Worm (Caenorhabditis elegans) whole organism, L1 larva: Measurements from ENCODE around the gene pup-2.

Source experiments
- ceh-82 ChIP-seq, 3 experiments: fragments of 150-350 bp in 1 of 3; sonication (generic microtip) in 2 of 3; optimal IDR thresholded peaks; 2 replicates each; lab custom pipeline; 2014 to 2017; ENCODE audit warnings: missing biosample characterization in 3 of 3, missing genetic modification characterization in 3 of 3
- lin-15B ChIP-seq: fragments of 150-350 bp; sonication (generic microtip); optimal IDR thresholded peaks from 3 replicates; lab custom pipeline; 2014; ENCODE audit warnings: missing biosample characterization, missing genetic modification characterization
- nhr-47 ChIP-seq: sonication (generic microtip); optimal IDR thresholded peaks from 2 replicates; lab custom pipeline; 2016; ENCODE audit warnings: mild to moderate bottlenecking, missing genetic modification characterization, moderate library complexity, missing compliant biosample characterization
- nhr-90 ChIP-seq: sonication (generic microtip); optimal IDR thresholded peaks from 2 replicates; lab custom pipeline; 2016; ENCODE audit warnings: mild to moderate bottlenecking, missing genetic modification characterization, missing compliant biosample characterization; ENCODE audit not compliant: poor library complexity

DNA sequence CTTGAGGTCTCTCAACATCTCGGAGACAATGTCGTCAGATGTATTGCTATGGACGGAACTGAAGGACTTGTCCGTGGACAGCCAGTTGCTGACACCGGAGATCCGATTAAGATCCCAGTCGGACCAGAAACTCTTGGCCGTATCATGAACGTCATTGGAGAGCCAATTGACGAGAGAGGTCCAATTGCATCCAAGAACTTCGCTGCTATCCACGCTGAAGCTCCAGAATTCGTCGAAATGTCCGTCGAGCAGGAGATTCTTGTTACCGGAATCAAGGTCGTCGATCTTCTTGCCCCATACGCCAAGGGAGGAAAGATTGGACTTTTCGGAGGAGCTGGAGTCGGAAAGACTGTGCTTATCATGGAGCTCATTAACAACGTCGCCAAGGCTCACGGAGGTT lies 43.1 kb downstream of the pup-2 start:
- TF ChIP-seq ceh-82 (tag; optimal IDR thresholded peaks at IDR 0.05; lab: Kevin White, UChicago) (no peak), nhr-47 (no peak), lin-15B (tag; lab: Kevin White, UChicago) (no peak), nhr-90 (tag; lab: Kevin White, UChicago) (no peak)
